Worm (Caenorhabditis elegans) whole organism, young adult: ENCODE data around the gene srd-17.
A peak's percentile ranks its signal among the peaks of the same experiment; 100 is the strongest.

Experiments
- B0019.2 ChIP-seq: fragments of 200-800 bp; sonication (Bioruptor generic); conservative IDR thresholded peaks from 2 replicates; pipeline ENCODE4 v1.3.6; 2022; ENCODE audit warnings: missing genetic modification reagents, missing genetic modification characterization, missing compliant biosample characterization
- B0035.1 ChIP-seq: sonication (generic microtip); optimal IDR thresholded peaks from 2 replicates; lab custom pipeline; 2016; ENCODE audit warnings: missing genetic modification characterization, mild to moderate bottlenecking, missing compliant biosample characterization, missing genotype, missing genetic modification reagents
- B0261.1 ChIP-seq: sonication (generic microtip); optimal IDR thresholded peaks from 2 replicates; lab custom pipeline; 2016; ENCODE audit warnings: mild to moderate bottlenecking, missing genetic modification characterization, moderate library complexity, missing compliant biosample characterization
- D2030.7 ChIP-seq: fragments of 200-800 bp; sonication (Bioruptor generic); IDR thresholded peaks from 2 replicates; pipeline ENCODE4 v1.3.6; 2022; ENCODE audit warnings: missing genetic modification reagents, missing genetic modification characterization, missing compliant biosample characterization
- F23B12.7 ChIP-seq: sonication (generic microtip); optimal IDR thresholded peaks from 2 replicates; lab custom pipeline; 2017; ENCODE audit warnings: missing genetic modification characterization, mild to moderate bottlenecking, missing compliant biosample characterization, antibody characterized with exemption, moderate library complexity; ENCODE audit not compliant: insufficient read depth
- F49E8.2 ChIP-seq: sonication (generic microtip); optimal IDR thresholded peaks from 3 replicates; lab custom pipeline; 2017; ENCODE audit warnings: missing genetic modification characterization, mild to moderate bottlenecking, missing compliant biosample characterization, antibody characterized with exemption, moderate library complexity; ENCODE audit not compliant: insufficient read depth
- T26A5.8 ChIP-seq: sonication (generic microtip); optimal IDR thresholded peaks from 2 replicates; lab custom pipeline; 2016; ENCODE audit warnings: missing genetic modification characterization, missing compliant biosample characterization
- Y53G8AR.9 ChIP-seq: fragments of 200-800 bp; sonication (Bioruptor generic); conservative IDR thresholded peaks from 2 replicates; pipeline ENCODE4 v1.3.6; 2022; ENCODE audit warnings: missing genetic modification reagents, missing genetic modification characterization, missing compliant biosample characterization
- akir-1 ChIP-seq: fragments of 200-800 bp; sonication (Bioruptor generic); optimal IDR thresholded peaks from 2 replicates; lab custom pipeline; 2018; ENCODE audit warnings: mild to moderate bottlenecking, missing genetic modification characterization, moderate library complexity, missing compliant biosample characterization
- atf-7 ChIP-seq: sonication (generic microtip); optimal IDR thresholded peaks from 2 replicates; lab custom pipeline; 2017; ENCODE audit warnings: mild to moderate bottlenecking, missing genetic modification characterization, missing compliant biosample characterization
- attf-3 ChIP-seq: fragments of 200-800 bp; sonication (Bioruptor generic); conservative IDR thresholded peaks from 2 replicates; pipeline ENCODE4 v1.3.6; 2022; ENCODE audit warnings: missing genetic modification reagents, missing genetic modification characterization, missing compliant biosample characterization
- attf-5 ChIP-seq: fragments of 200-800 bp; sonication (Bioruptor generic); optimal IDR thresholded peaks from 2 replicates; lab custom pipeline; 2018; ENCODE audit warnings: mild to moderate bottlenecking, missing genetic modification characterization, missing compliant biosample characterization
- attf-6 ChIP-seq: fragments of 200-800 bp; sonication (Bioruptor generic); IDR thresholded peaks from 2 replicates; pipeline ENCODE4 v1.3.6; 2022; ENCODE audit warnings: missing genetic modification reagents, missing genetic modification characterization, missing compliant biosample characterization
- bed-2 ChIP-seq: fragments of 200-800 bp; sonication (Bioruptor generic); IDR thresholded peaks from 2 replicates; pipeline ENCODE4 v1.3.6; 2022; ENCODE audit warnings: missing genetic modification reagents, missing genetic modification characterization, missing compliant biosample characterization
- cebp-1 ChIP-seq, 2 experiments: fragments of 200-800 bp in 1 of 2; sonication (Bioruptor generic) in 1 of 2; sonication (generic microtip) in 1 of 2; IDR thresholded peaks in 1 of 2; optimal IDR thresholded peaks in 1 of 2; 2 replicates each; pipeline versions ENCODE4 v1.3.6 to Lab custom; 2017 to 2022; ENCODE audit warnings: missing compliant biosample characterization in 2 of 2, missing genetic modification characterization in 2 of 2, mild to moderate bottlenecking in 1 of 2, missing genetic modification reagents in 1 of 2, moderate library complexity in 1 of 2
- ceh-100 ChIP-seq: fragments of 200-800 bp; sonication (Bioruptor generic); IDR thresholded peaks from 2 replicates; pipeline ENCODE4 v1.3.6; 2022; ENCODE audit warnings: missing genetic modification reagents, missing genetic modification characterization, missing compliant biosample characterization
- dox-1 ChIP-seq: fragments of 200-800 bp; sonication (Bioruptor generic); IDR thresholded peaks from 2 replicates; pipeline ENCODE4 v1.3.6; 2022; ENCODE audit warnings: missing genetic modification reagents, missing genetic modification characterization, missing compliant biosample characterization
- ekl-4 ChIP-seq: fragments of 200-800 bp; sonication (Bioruptor generic); IDR thresholded peaks from 2 replicates; pipeline ENCODE4 v1.3.6; 2022; ENCODE audit warnings: missing genetic modification reagents, missing genetic modification characterization, missing compliant biosample characterization
- fkh-3 ChIP-seq: sonication (generic microtip); optimal IDR thresholded peaks from 2 replicates; lab custom pipeline; 2016; ENCODE audit warnings: mild to moderate bottlenecking, missing genetic modification characterization, missing compliant biosample characterization
- gei-17 ChIP-seq: fragments of 200-800 bp; sonication (Bioruptor generic); optimal IDR thresholded peaks from 2 replicates; lab custom pipeline; 2018; ENCODE audit warnings: mild to moderate bottlenecking, missing genetic modification characterization, missing compliant biosample characterization
- hmg-1.2 ChIP-seq: fragments of 200-800 bp; sonication (Bioruptor generic); IDR thresholded peaks from 2 replicates; pipeline ENCODE4 v1.3.6; 2022; ENCODE audit warnings: missing genetic modification reagents, missing genetic modification characterization, missing compliant biosample characterization
- hrde-1 ChIP-seq: sonication (generic microtip); optimal IDR thresholded peaks from 2 replicates; lab custom pipeline; 2016; ENCODE audit warnings: missing genetic modification characterization, mild to moderate bottlenecking, missing compliant biosample characterization, moderate library complexity, missing genotype, missing genetic modification reagents, borderline replicate concordance
- hsf-1 ChIP-seq: fragments of 200-800 bp; sonication (Bioruptor generic); IDR thresholded peaks from 2 replicates; pipeline ENCODE4 v1.3.6; 2022; ENCODE audit warnings: missing genetic modification reagents, missing genetic modification characterization, missing compliant biosample characterization
- lag-1 ChIP-seq: fragments of 200-800 bp; sonication (Bioruptor generic); IDR thresholded peaks from 2 replicates; pipeline ENCODE4 v1.3.6; 2022; ENCODE audit warnings: missing genetic modification reagents, missing genetic modification characterization, missing compliant biosample characterization
- lin-54 ChIP-seq: fragments of 200-800 bp; sonication (Bioruptor generic); optimal IDR thresholded peaks from 2 replicates; lab custom pipeline; 2018; ENCODE audit warnings: mild to moderate bottlenecking, missing genetic modification characterization, missing compliant biosample characterization
- lir-1 ChIP-seq: fragments of 200-800 bp; sonication (Bioruptor generic); conservative IDR thresholded peaks from 2 replicates; pipeline ENCODE4 v1.3.6; 2022; ENCODE audit warnings: missing genetic modification reagents, missing genetic modification characterization, missing compliant biosample characterization
- madf-10 ChIP-seq: sonication (generic microtip); optimal IDR thresholded peaks from 2 replicates; lab custom pipeline; 2016; ENCODE audit warnings: mild to moderate bottlenecking, missing genetic modification characterization, missing compliant biosample characterization
- madf-3 ChIP-seq: fragments of 200-800 bp; sonication (Bioruptor generic); IDR thresholded peaks from 2 replicates; pipeline ENCODE4 v1.3.6; 2022; ENCODE audit warnings: missing genetic modification reagents, missing genetic modification characterization, missing compliant biosample characterization
- madf-6 ChIP-seq: fragments of 200-800 bp; sonication (Bioruptor generic); IDR thresholded peaks from 2 replicates; pipeline ENCODE4 v1.3.6; 2022; ENCODE audit warnings: missing genetic modification reagents, missing genetic modification characterization, missing compliant biosample characterization
- nhr-179 ChIP-seq: sonication (generic microtip); optimal IDR thresholded peaks from 2 replicates; lab custom pipeline; 2016; ENCODE audit warnings: mild to moderate bottlenecking, missing genetic modification characterization, missing compliant biosample characterization
- nhr-80 ChIP-seq: sonication (generic microtip); optimal IDR thresholded peaks from 2 replicates; lab custom pipeline; 2016; ENCODE audit warnings: missing genetic modification characterization, missing compliant biosample characterization
- nhr-90 ChIP-seq: sonication (generic microtip); optimal IDR thresholded peaks from 2 replicates; lab custom pipeline; 2016; ENCODE audit warnings: missing genotype, mild to moderate bottlenecking, missing genetic modification characterization, missing compliant biosample characterization
- rec-8 ChIP-seq, 2 experiments: sonication (generic microtip); optimal IDR thresholded peaks; 2 replicates each; lab custom pipeline; 2016; ENCODE audit warnings: mild to moderate bottlenecking in 2 of 2, missing genetic modification characterization in 2 of 2, missing genetic modification reagents in 2 of 2, missing genotype in 2 of 2, missing biosample characterization in 1 of 2, missing compliant biosample characterization in 1 of 2, moderate library complexity in 1 of 2
- repo-1 ChIP-seq: sonication (generic microtip); optimal IDR thresholded peaks from 2 replicates; lab custom pipeline; 2017; ENCODE audit warnings: mild to moderate bottlenecking, missing genetic modification characterization, missing compliant biosample characterization
- snpc-3.4 ChIP-seq: sonication (generic microtip); optimal IDR thresholded peaks from 2 replicates; lab custom pipeline; 2017; ENCODE audit warnings: missing genetic modification characterization, mild to moderate bottlenecking, missing compliant biosample characterization, antibody characterized with exemption, moderate library complexity, missing genotype, missing genetic modification reagents
- tbx-9 ChIP-seq: sonication (generic microtip); optimal IDR thresholded peaks from 2 replicates; lab custom pipeline; 2016; ENCODE audit warnings: borderline replicate concordance, missing genetic modification characterization, inconsistent platforms, missing compliant biosample characterization
- unc-130 ChIP-seq: sonication (generic microtip); optimal IDR thresholded peaks from 2 replicates; lab custom pipeline; 2016; ENCODE audit warnings: missing genetic modification reagents, missing genetic modification characterization, missing compliant biosample characterization
- zim-3 ChIP-seq: sonication (generic microtip); optimal IDR thresholded peaks from 2 replicates; lab custom pipeline; 2017; ENCODE audit warnings: mild to moderate bottlenecking, missing genetic modification characterization, moderate library complexity, missing compliant biosample characterization
- ztf-18 ChIP-seq: sonication (generic microtip); optimal IDR thresholded peaks from 2 replicates; lab custom pipeline; 2016; ENCODE audit warnings: missing genotype, mild to moderate bottlenecking, missing genetic modification characterization, missing compliant biosample characterization
- ztf-25 ChIP-seq: fragments of 200-800 bp; sonication (Bioruptor generic); IDR thresholded peaks from 2 replicates; pipeline ENCODE4 v1.3.6; 2022; ENCODE audit warnings: missing genetic modification reagents, missing genetic modification characterization, missing compliant biosample characterization
- ztf-28 ChIP-seq: fragments of 200-800 bp; sonication (Bioruptor generic); IDR thresholded peaks from 2 replicates; pipeline ENCODE4 v1.3.6; 2022; ENCODE audit warnings: missing genetic modification reagents, missing genetic modification characterization, missing compliant biosample characterization
- ztf-6 ChIP-seq: fragments of 200-800 bp; sonication (Bioruptor generic); IDR thresholded peaks from 2 replicates; pipeline ENCODE4 v1.3.6; 2022; ENCODE audit warnings: missing genetic modification reagents, missing genetic modification characterization, missing compliant biosample characterization

srd-17 gene

ce11 chrV:13408440-13408839 is 24.1 kb downstream of the srd-17 start:
- TF ChIP-seq F49E8.2 (tag; lab: Kevin White, UChicago) (no peak), ceh-100 (GFP tag; lab: Robert Waterston, UW) (no peak), B0261.1 (tag; lab: Kevin White, UChicago) (no peak), ztf-18 (tag; lab: Kevin White, UChicago) (no peak), madf-6 (GFP tag; lab: Robert Waterston, UW) (no peak), B0035.1 (tag; lab: Kevin White, UChicago) (no peak), Y53G8AR.9 (GFP tag; lab: Robert Waterston, UW) (0 out of 2 replicates have a peak, but pooled peaks have one; percentile 46), snpc-3.4 (tag; lab: Kevin White, UChicago) (no peak), rec-8 (tag; optimal IDR thresholded peaks at IDR 0.05; lab: Kevin White, UChicago) (no peak), attf-3 (0 out of 2 replicates have a peak, but pooled peaks have one; percentile 6), atf-7 (tag; lab: Kevin White, UChicago) (no peak), ekl-4 (GFP tag; lab: Robert Waterston, UW) (no peak), repo-1 (tag; lab: Kevin White, UChicago) (no peak), ztf-28 (GFP tag; lab: Robert Waterston, UW) (no peak), T26A5.8 (tag; lab: Kevin White, UChicago) (no peak), lir-1 (GFP tag; lab: Robert Waterston, UW) (no peak), hmg-1.2 (GFP tag; lab: Robert Waterston, UW) (no peak), attf-5 (GFP tag; lab: Kevin White, UChicago) (no peak)

ce11 chrV:13407913-13408312 is 24.6 kb downstream of the srd-17 start, which contains the start of gene F53F1.3:
Gene F53F1.3 (plus strand): TSS chrV:13408242.
- no peak for TF ChIP-seq nhr-179 (tag; lab: Kevin White, UChicago)
- TF ChIP-seq D2030.7 (GFP tag; lab: Robert Waterston, UW) = no peak
- TF ChIP-seq cebp-1 (GFP tag; IDR thresholded peaks at IDR 0.05; lab: Robert Waterston, UW) = peak; percentile 57; the same call in 1 of the 2 replicates
- TF ChIP-seq cebp-1 (tag; optimal IDR thresholded peaks at IDR 0.05; lab: Kevin White, UChicago) = peak; percentile 67
- TF ChIP-seq dox-1 (GFP tag; lab: Robert Waterston, UW) = 0 out of 2 replicates have a peak, but pooled peaks have one; percentile 27
- TF ChIP-seq bed-2 = no peak
- TF ChIP-seq atf-7 (tag; lab: Kevin White, UChicago) = peak; percentile 21
- TF ChIP-seq madf-3 (GFP tag; lab: Robert Waterston, UW) = 0 out of 2 replicates have a peak, but pooled peaks have one; percentile 20
- TF ChIP-seq nhr-80 (tag; lab: Kevin White, UChicago) = peak; percentile 55
- TF ChIP-seq zim-3 = no peak
- TF ChIP-seq nhr-90 = no peak
- TF ChIP-seq attf-3 = 0 out of 2 replicates have a peak, but pooled peaks have one; percentile 18

ce11 chrV:13406511-13406910 is 26.0 kb downstream of the srd-17 start, which contains the start of gene F53F1.2:
Gene F53F1.2 (plus strand): TSS chrV:13406816.
- TF ChIP-seq ztf-25 (GFP tag; lab: Robert Waterston, UW) = no peak
- no peak for TF ChIP-seq unc-130 (GFP tag; lab: Kevin White, UChicago)
- no peak for TF ChIP-seq snpc-3.4 (tag; lab: Kevin White, UChicago)
- TF ChIP-seq B0019.2 = no peak
- no peak for TF ChIP-seq hsf-1 (GFP tag; lab: Robert Waterston, UW)
- TF ChIP-seq tbx-9 (tag; lab: Kevin White, UChicago) = no peak
- TF ChIP-seq akir-1 (GFP tag; lab: Kevin White, UChicago) = no peak
- no peak for TF ChIP-seq hrde-1
- TF ChIP-seq fkh-3 (tag; lab: Kevin White, UChicago) = no peak
- TF ChIP-seq lin-54 = no peak
- TF ChIP-seq T26A5.8 (tag; lab: Kevin White, UChicago) = no peak
- TF ChIP-seq ztf-18 (tag; lab: Kevin White, UChicago) = no peak
- no peak for TF ChIP-seq madf-10 (tag; lab: Kevin White, UChicago)
- no peak for TF ChIP-seq lag-1 (GFP tag; lab: Robert Waterston, UW)
- no peak for TF ChIP-seq gei-17
- TF ChIP-seq ztf-6 = no peak
- TF ChIP-seq lir-1 (GFP tag; lab: Robert Waterston, UW) = no peak
- no peak for TF ChIP-seq attf-6 (GFP tag; lab: Robert Waterston, UW)
- no peak for TF ChIP-seq F23B12.7
